Worm (Caenorhabditis elegans) whole organism, L4 larva: ENCODE results near the gene T15H9.5.

Source experiments
- D1046.2 ChIP-seq: fragments of 200-800 bp; sonication (Bioruptor generic); IDR thresholded peaks from 2 replicates; pipeline ENCODE4 v1.3.6; 2022; ENCODE audit warnings: missing genetic modification characterization, missing compliant biosample characterization
- F26F4.8 ChIP-seq: fragments of 200-800 bp; sonication (Bioruptor generic); conservative IDR thresholded peaks from 2 replicates; pipeline ENCODE4 v1.3.6; 2022; ENCODE audit warnings: missing genetic modification characterization, missing compliant biosample characterization
- Y105C5A.15 ChIP-seq: fragments of 200-800 bp; sonication (Bioruptor generic); IDR thresholded peaks from 2 replicates; pipeline ENCODE4 v1.3.6; 2022; ENCODE audit warnings: missing genetic modification characterization, missing compliant biosample characterization
- aha-1 ChIP-seq: fragments of 150-350 bp; peaks from one replicate; lab custom pipeline; 2014; ENCODE audit warnings: missing biosample characterization, missing genetic modification characterization
- ama-1 ChIP-seq: fragments of 150-350 bp; optimal IDR thresholded peaks from 2 replicates; lab custom pipeline; 2014; ENCODE audit warnings: inconsistent platforms, mixed read lengths
- arid-1 ChIP-seq: fragments of 200-800 bp; sonication (Bioruptor generic); conservative IDR thresholded peaks from 2 replicates; pipeline ENCODE4 v1.3.6; 2022; ENCODE audit warnings: missing genetic modification reagents, missing genetic modification characterization, missing compliant biosample characterization
- ceh-20 ChIP-seq: fragments of 200-800 bp; sonication (Bioruptor generic); IDR thresholded peaks from 2 replicates; pipeline ENCODE4 v1.3.6; 2022; ENCODE audit warnings: missing genetic modification reagents, missing genetic modification characterization, missing compliant biosample characterization
- ceh-28 ChIP-seq: fragments of 150-350 bp; optimal IDR thresholded peaks from 2 replicates; lab custom pipeline; 2014; ENCODE audit warnings: missing biosample characterization, missing genetic modification reagents, missing genetic modification characterization
- daf-12 ChIP-seq: fragments of 150-350 bp; optimal IDR thresholded peaks from 2 replicates; lab custom pipeline; 2014; ENCODE audit warnings: missing biosample characterization, missing genetic modification reagents, missing genetic modification characterization
- daf-16 ChIP-seq, 3 experiments: sonication (generic microtip); optimal IDR thresholded peaks; 2 replicates each; lab custom pipeline; 2016 to 2017; ENCODE audit warnings: missing genetic modification characterization in 3 of 3, missing genetic modification reagents in 3 of 3, mild to moderate bottlenecking in 2 of 3, missing compliant biosample characterization in 2 of 3, missing biosample characterization in 1 of 3, moderate library complexity in 1 of 3
- daf-8 ChIP-seq: fragments of 200-800 bp; sonication (Bioruptor generic); IDR thresholded peaks from 2 replicates; pipeline ENCODE4 v1.3.6; 2022; ENCODE audit warnings: missing genetic modification characterization, missing compliant biosample characterization
- dmd-6 ChIP-seq: fragments of 200-800 bp; sonication (Bioruptor generic); IDR thresholded peaks from 2 replicates; pipeline ENCODE4 v1.3.6; 2022; ENCODE audit warnings: missing genetic modification reagents, missing genetic modification characterization, missing compliant biosample characterization
- duxl-1 ChIP-seq: sonication (generic microtip); optimal IDR thresholded peaks from 2 replicates; lab custom pipeline; 2016; ENCODE audit warnings: mild to moderate bottlenecking, missing genetic modification characterization, moderate library complexity, missing compliant biosample characterization; ENCODE audit not compliant: poor library complexity
- egl-43 ChIP-seq: fragments of 200-800 bp; sonication (Bioruptor generic); IDR thresholded peaks from 2 replicates; pipeline ENCODE4 v1.3.6; 2022; ENCODE audit warnings: missing genetic modification reagents, missing genetic modification characterization, missing compliant biosample characterization
- hlh-11 ChIP-seq: fragments of 200-800 bp; sonication (Bioruptor generic); optimal IDR thresholded peaks from 2 replicates; lab custom pipeline; 2018; ENCODE audit warnings: mild to moderate bottlenecking, missing genetic modification characterization, missing compliant biosample characterization
- hlh-30 ChIP-seq: sonication (generic microtip); optimal IDR thresholded peaks from 2 replicates; lab custom pipeline; 2017; ENCODE audit warnings: antibody characterized with exemption, mild to moderate bottlenecking, missing genetic modification characterization, missing compliant biosample characterization; ENCODE audit not compliant: insufficient read depth
- hmg-1.1 ChIP-seq: fragments of 200-800 bp; sonication (Bioruptor generic); IDR thresholded peaks from 2 replicates; pipeline ENCODE4 v1.3.6; 2022; ENCODE audit warnings: missing genetic modification reagents, missing genetic modification characterization, missing compliant biosample characterization
- lim-7 ChIP-seq: fragments of 200-800 bp; sonication (Bioruptor generic); IDR thresholded peaks from 2 replicates; pipeline ENCODE4 v1.3.6; 2022; ENCODE audit warnings: missing genetic modification characterization, missing compliant biosample characterization
- lin-29 ChIP-seq: fragments of 200-800 bp; sonication (Bioruptor generic); IDR thresholded peaks from 2 replicates; pipeline ENCODE4 v1.3.6; 2022; ENCODE audit warnings: missing genetic modification reagents, missing genetic modification characterization, missing compliant biosample characterization
- lin-38 ChIP-seq: fragments of 200-800 bp; sonication (Bioruptor generic); IDR thresholded peaks from 2 replicates; pipeline ENCODE4 v1.3.6; 2022; ENCODE audit warnings: missing genetic modification reagents, missing genetic modification characterization, missing compliant biosample characterization
- madf-5 ChIP-seq, 2 experiments: fragments of 200-800 bp; sonication (Bioruptor generic); IDR thresholded peaks; 2 replicates each; pipeline ENCODE4 v1.3.6; 2022; ENCODE audit warnings: missing compliant biosample characterization in 2 of 2, missing genetic modification characterization in 2 of 2
- madf-9 ChIP-seq: fragments of 200-800 bp; sonication (Bioruptor generic); conservative IDR thresholded peaks from 2 replicates; pipeline ENCODE4 v1.3.6; 2022; ENCODE audit warnings: missing genetic modification reagents, missing genetic modification characterization, missing compliant biosample characterization
- mdl-1 ChIP-seq, 2 experiments: fragments of 150-350 bp in 1 of 2; sonication (generic microtip) in 1 of 2; optimal IDR thresholded peaks; 2 replicates each; lab custom pipeline; 2014 to 2017; ENCODE audit warnings: missing biosample characterization in 2 of 2, missing genetic modification characterization in 2 of 2
- mes-2 ChIP-seq: sonication (generic microtip); optimal IDR thresholded peaks from 2 replicates; lab custom pipeline; 2016; ENCODE audit warnings: missing genotype, mild to moderate bottlenecking, missing genetic modification characterization, missing compliant biosample characterization; ENCODE audit not compliant: poor library complexity, severe bottlenecking
- mxl-3 ChIP-seq: fragments of 200-800 bp; sonication (Bioruptor generic); optimal IDR thresholded peaks from 2 replicates; lab custom pipeline; 2018; ENCODE audit warnings: mild to moderate bottlenecking, missing genetic modification characterization, missing compliant biosample characterization
- nhr-11 ChIP-seq: fragments of 150-350 bp; optimal IDR thresholded peaks from 2 replicates; lab custom pipeline; 2014; ENCODE audit warnings: missing biosample characterization, missing genetic modification characterization
- nhr-111 ChIP-seq: fragments of 200-800 bp; sonication (Bioruptor generic); optimal IDR thresholded peaks from 2 replicates; lab custom pipeline; 2018; ENCODE audit warnings: mild to moderate bottlenecking, missing genetic modification characterization, missing compliant biosample characterization
- nhr-28 ChIP-seq: fragments of 150-350 bp; optimal IDR thresholded peaks from 2 replicates; lab custom pipeline; 2014; ENCODE audit warnings: missing biosample characterization, missing genetic modification characterization
- nhr-48 ChIP-seq: sonication (generic microtip); optimal IDR thresholded peaks from 2 replicates; lab custom pipeline; 2016; ENCODE audit warnings: mild to moderate bottlenecking, missing genetic modification characterization, missing compliant biosample characterization
- nhr-6 ChIP-seq: fragments of 150-350 bp; optimal IDR thresholded peaks from 2 replicates; lab custom pipeline; 2014; ENCODE audit warnings: missing biosample characterization, missing genetic modification characterization
- nhr-76 ChIP-seq: fragments of 150-350 bp; optimal IDR thresholded peaks from 2 replicates; lab custom pipeline; 2014; ENCODE audit warnings: missing biosample characterization, missing genetic modification characterization
- pha-4 ChIP-seq, 2 experiments: fragments of 150-350 bp in 1 of 2; fragments of 200-800 bp in 1 of 2; sonication (Bioruptor generic) in 1 of 2; IDR thresholded peaks in 1 of 2; optimal IDR thresholded peaks in 1 of 2; 2 replicates each; pipeline versions ENCODE4 v1.3.6 to Lab custom; 2014 to 2022; ENCODE audit warnings: missing genetic modification characterization in 2 of 2, missing genetic modification reagents in 2 of 2, missing biosample characterization in 1 of 2, missing compliant biosample characterization in 1 of 2
- pqm-1 ChIP-seq: sonication (generic microtip); optimal IDR thresholded peaks from 2 replicates; lab custom pipeline; 2017; ENCODE audit warnings: missing biosample characterization, missing genetic modification characterization
- rbr-2 ChIP-seq: sonication (generic microtip); optimal IDR thresholded peaks from 2 replicates; lab custom pipeline; 2016; ENCODE audit warnings: missing genotype, missing genetic modification characterization, missing compliant biosample characterization
- set-16 ChIP-seq: fragments of 200-800 bp; sonication (Bioruptor generic); IDR thresholded peaks from 2 replicates; pipeline ENCODE4 v1.3.6; 2022; ENCODE audit warnings: missing genetic modification reagents, missing genetic modification characterization, missing compliant biosample characterization
- tag-97 ChIP-seq: fragments of 200-800 bp; sonication (Bioruptor generic); IDR thresholded peaks from 2 replicates; pipeline ENCODE4 v1.3.6; 2022; ENCODE audit warnings: missing genetic modification characterization, missing compliant biosample characterization
- unc-39 ChIP-seq: sonication (generic microtip); optimal IDR thresholded peaks from 2 replicates; lab custom pipeline; 2017; ENCODE audit warnings: missing biosample characterization, missing genetic modification characterization
- unc-62 ChIP-seq, 3 experiments: fragments of 150-350 bp in 1 of 3; sonication (generic microtip); optimal IDR thresholded peaks in 2 of 3; peaks in 1 of 3; 1 replicate in 1 of 3; 2 replicates in 2 of 3; lab custom pipeline; 2014 to 2017; ENCODE audit warnings: missing biosample characterization in 3 of 3, missing genetic modification characterization in 3 of 3, missing genetic modification reagents in 3 of 3, missing genotype in 1 of 3
- zfp-2 ChIP-seq: sonication (generic microtip); optimal IDR thresholded peaks from 2 replicates; lab custom pipeline; 2016; ENCODE audit warnings: mild to moderate bottlenecking, missing genetic modification characterization, missing compliant biosample characterization
- zip-11 ChIP-seq: fragments of 200-800 bp; sonication (Bioruptor generic); IDR thresholded peaks from 2 replicates; pipeline ENCODE4 v1.3.6; 2022; ENCODE audit warnings: missing genetic modification characterization, missing compliant biosample characterization
- ztf-7 ChIP-seq: fragments of 150-350 bp; optimal IDR thresholded peaks from 2 replicates; lab custom pipeline; 2014; ENCODE audit warnings: missing biosample characterization, missing genetic modification characterization

T15H9.5 gene

ce11 chrII:9621913-9622348 is 10.7 kb upstream of the T15H9.5 start (continued):
- TF ChIP-seq arid-1 (no peak), F26F4.8 (no peak), hmg-1.1 (GFP tag; lab: Robert Waterston, UW) (no peak), pqm-1 (no peak), ceh-28 (tag; lab: Kevin White, UChicago) (no peak), unc-62 (GFP tag; optimal IDR thresholded peaks at IDR 0.05 in 1 of 2; lab: Kevin White, UChicago) (peak in 1 of 2 experiments; percentile 61), unc-62 (tag; optimal IDR thresholded peaks at IDR 0.05; lab: Kevin White, UChicago) (no peak), lin-29 (GFP tag; lab: Robert Waterston, UW) (no peak), Y105C5A.15 (GFP tag; lab: Robert Waterston, UW) (no peak), madf-9 (GFP tag; lab: Robert Waterston, UW) (no peak), daf-8 (no peak), ztf-7 (tag; lab: Kevin White, UChicago) (no peak), zip-11 (GFP tag; lab: Robert Waterston, UW) (no peak), daf-16 (GFP tag; optimal IDR thresholded peaks at IDR 0.05; lab: Kevin White, UChicago) (peak in 1 of 2 experiments; percentile 34), daf-16 (tag; optimal IDR thresholded peaks at IDR 0.05; lab: Kevin White, UChicago) (peak; percentile 29), zfp-2 (no peak), hlh-11 (tag; lab: Kevin White, UChicago) (peak; percentile 73), D1046.2 (no peak), nhr-6 (no peak), madf-5 (GFP tag; IDR thresholded peaks at IDR 0.05; lab: Robert Waterston, UW) (no peak), nhr-48 (tag; lab: Kevin White, UChicago) (no peak), nhr-11 (tag; lab: Kevin White, UChicago) (peak; percentile 22), lim-7 (no peak), lin-38 (GFP tag; lab: Robert Waterston, UW) (no peak), nhr-111 (GFP tag; lab: Kevin White, UChicago) (no peak), rbr-2 (tag; lab: Kevin White, UChicago) (no peak), tag-97 (no peak), mes-2 (peak; percentile 12), mxl-3 (GFP tag; lab: Kevin White, UChicago) (no peak), unc-39 (no peak)

- peak; percentile 57; the same call in 1 of the 2 replicates for TF ChIP-seq egl-43 (GFP tag; lab: Robert Waterston, UW)
- TF ChIP-seq lim-7 = no peak
- TF ChIP-seq D1046.2 = no peak
- no peak; the same call in 1 of the 2 replicates for TF ChIP-seq ceh-20
- peak; percentile 96 for TF ChIP-seq aha-1 (tag; lab: Kevin White, UChicago)
- TF ChIP-seq pha-4 (GFP tag; IDR thresholded peaks at IDR 0.05; lab: Robert Waterston, UW) = no peak; the same call in none of the 2 replicates
- TF ChIP-seq pha-4 (tag; optimal IDR thresholded peaks at IDR 0.05; lab: Kevin White, UChicago) = peak; percentile 37
- TF ChIP-seq nhr-11 (tag; lab: Kevin White, UChicago) = peak; percentile 67
- TF ChIP-seq unc-62 (GFP tag; optimal IDR thresholded peaks at IDR 0.05 in 1 of 2; lab: Kevin White, UChicago) = peak in 1 of 2 experiments; percentile 71
- TF ChIP-seq unc-62 (tag; optimal IDR thresholded peaks at IDR 0.05; lab: Kevin White, UChicago) = no peak
- TF ChIP-seq nhr-48 (tag; lab: Kevin White, UChicago) = no peak
- peak in 1 of 2 experiments; percentile 50 for TF ChIP-seq daf-16 (GFP tag; optimal IDR thresholded peaks at IDR 0.05; lab: Kevin White, UChicago)
- TF ChIP-seq daf-16 (tag; optimal IDR thresholded peaks at IDR 0.05; lab: Kevin White, UChicago) = no peak
- TF ChIP-seq nhr-6 = peak; percentile 7
- peak; percentile 27; the same call in 1 of the 2 replicates for TF ChIP-seq set-16 (GFP tag; lab: Robert Waterston, UW)
- TF ChIP-seq hlh-11 (tag; lab: Kevin White, UChicago) = peak; percentile 60
- peak; percentile 37 for TF ChIP-seq nhr-28 (tag; lab: Kevin White, UChicago)
- TF ChIP-seq ama-1 = peak; percentile 26
- peak; percentile 16; the same call in 1 of the 2 replicates for TF ChIP-seq dmd-6
- no peak for TF ChIP-seq daf-12 (tag; lab: Kevin White, UChicago)
- peak in 1 of 2 experiments; percentile 11 for TF ChIP-seq mdl-1 (tag; optimal IDR thresholded peaks at IDR 0.05; lab: Kevin White, UChicago)
- no peak for TF ChIP-seq nhr-76 (tag; lab: Kevin White, UChicago)
- no peak for TF ChIP-seq duxl-1 (tag; lab: Kevin White, UChicago)
- TF ChIP-seq hlh-30 (tag; lab: Kevin White, UChicago) = peak; percentile 19
These were observed 9.9 kb upstream of the T15H9.5 start for ce11 chrII:9621121-9621520.
